Worm (Caenorhabditis elegans) whole organism, L1 larva: Measurements from ENCODE around the gene K10B3.1.

Source experiments
- Y116A8C.19 ChIP-seq: sonication (generic microtip); optimal IDR thresholded peaks from 2 replicates; lab custom pipeline; 2016; ENCODE audit warnings: missing compliant biosample characterization, missing genetic modification characterization, borderline replicate concordance
- alr-1 ChIP-seq: fragments of 200-800 bp; sonication (Bioruptor generic); optimal IDR thresholded peaks from 2 replicates; lab custom pipeline; 2018; ENCODE audit warnings: borderline replicate concordance, mild to moderate bottlenecking, missing genetic modification characterization, missing compliant biosample characterization
- ama-1 ChIP-seq: fragments of 150-350 bp; optimal IDR thresholded peaks from 2 replicates; lab custom pipeline; 2014
- blmp-1 ChIP-seq: fragments of 150-350 bp; optimal IDR thresholded peaks from 2 replicates; lab custom pipeline; 2014; ENCODE audit warnings: missing biosample characterization, missing genetic modification characterization
- ceh-8 ChIP-seq: fragments of 200-800 bp; sonication (Bioruptor generic); optimal IDR thresholded peaks from 2 replicates; lab custom pipeline; 2018; ENCODE audit warnings: mild to moderate bottlenecking, missing genetic modification characterization, moderate library complexity, missing compliant biosample characterization
- ceh-82 ChIP-seq, 3 experiments: fragments of 150-350 bp in 1 of 3; sonication (generic microtip) in 2 of 3; optimal IDR thresholded peaks; 2 replicates each; lab custom pipeline; 2014 to 2017; ENCODE audit warnings: missing biosample characterization in 3 of 3, missing genetic modification characterization in 3 of 3
- ces-1 ChIP-seq: fragments of 150-350 bp; optimal IDR thresholded peaks from 2 replicates; lab custom pipeline; 2014; ENCODE audit warnings: missing biosample characterization, missing genetic modification reagents, missing genetic modification characterization
- dpl-1 ChIP-seq, 3 experiments: fragments of 150-350 bp in 2 of 3; sonication (generic microtip) in 1 of 3; optimal IDR thresholded peaks; 2 replicates each; lab custom pipeline; 2014 to 2017; ENCODE audit warnings: missing biosample characterization in 3 of 3, missing genetic modification characterization in 3 of 3, missing genetic modification reagents in 3 of 3
- dsc-1 ChIP-seq: sonication (generic microtip); optimal IDR thresholded peaks from 2 replicates; lab custom pipeline; 2016; ENCODE audit warnings: mild to moderate bottlenecking, missing genetic modification characterization, missing compliant biosample characterization
- efl-1 ChIP-seq, 4 experiments: fragments of 150-350 bp; optimal IDR thresholded peaks in 3 of 4; peaks in 1 of 4; 1 replicate in 1 of 4; 2 replicates in 3 of 4; lab custom pipeline; 2014; ENCODE audit warnings: missing biosample characterization in 2 of 4, missing genetic modification characterization in 2 of 4, missing genetic modification reagents in 2 of 4
- egl-13 ChIP-seq: sonication (generic microtip); optimal IDR thresholded peaks from 2 replicates; lab custom pipeline; 2016; ENCODE audit warnings: missing genotype, missing genetic modification reagents, missing genetic modification characterization, missing compliant biosample characterization
- elt-3 ChIP-seq, 6 experiments: fragments of 150-350 bp in 1 of 6; sonication (generic microtip); optimal IDR thresholded peaks; 2 replicates each; lab custom pipeline; 2017 to 2018; ENCODE audit warnings: missing biosample characterization in 6 of 6, missing genetic modification characterization in 6 of 6, inconsistent platforms in 1 of 6
- fkh-8 ChIP-seq: sonication (generic microtip); optimal IDR thresholded peaks from 2 replicates; lab custom pipeline; 2016; ENCODE audit warnings: mild to moderate bottlenecking, missing genetic modification characterization, missing compliant biosample characterization
- fos-1 ChIP-seq: fragments of 150-350 bp; optimal IDR thresholded peaks from 2 replicates; lab custom pipeline; 2014; ENCODE audit warnings: missing biosample characterization, missing genetic modification characterization
- hlh-17 ChIP-seq: fragments of 200-800 bp; sonication (Bioruptor generic); optimal IDR thresholded peaks from 2 replicates; lab custom pipeline; 2018; ENCODE audit warnings: missing genetic modification characterization, mild to moderate bottlenecking, missing compliant biosample characterization, moderate library complexity, borderline replicate concordance
- hlh-4 ChIP-seq: sonication (generic microtip); optimal IDR thresholded peaks from 2 replicates; lab custom pipeline; 2016; ENCODE audit warnings: mild to moderate bottlenecking, missing genetic modification characterization, missing compliant biosample characterization
- hpl-2 ChIP-seq: fragments of 150-350 bp; optimal IDR thresholded peaks from 2 replicates; lab custom pipeline; 2014; ENCODE audit warnings: missing biosample characterization, missing genetic modification reagents, missing genetic modification characterization
- irx-1 ChIP-seq: sonication (generic microtip); optimal IDR thresholded peaks from 2 replicates; lab custom pipeline; 2016; ENCODE audit warnings: missing genetic modification characterization, missing compliant biosample characterization
- isw-1 ChIP-seq: fragments of 200-800 bp; sonication (Bioruptor generic); IDR thresholded peaks from 2 replicates; pipeline ENCODE4 v1.3.6; 2022; ENCODE audit warnings: missing genetic modification characterization, missing compliant biosample characterization
- lin-14 ChIP-seq: fragments of 200-800 bp; sonication (Bioruptor generic); optimal IDR thresholded peaks from 2 replicates; lab custom pipeline; 2018; ENCODE audit warnings: mild to moderate bottlenecking, missing genetic modification characterization, moderate library complexity, missing compliant biosample characterization
- lin-15B ChIP-seq: fragments of 150-350 bp; sonication (generic microtip); optimal IDR thresholded peaks from 3 replicates; lab custom pipeline; 2014; ENCODE audit warnings: missing biosample characterization, missing genetic modification characterization
- lin-35 ChIP-seq, 2 experiments: fragments of 150-350 bp; optimal IDR thresholded peaks; 2 replicates each; lab custom pipeline; 2014; ENCODE audit warnings: missing biosample characterization in 2 of 2, missing genetic modification characterization in 2 of 2, missing genetic modification reagents in 2 of 2
- lin-39 ChIP-seq: fragments of 150-350 bp; optimal IDR thresholded peaks from 2 replicates; lab custom pipeline; 2014; ENCODE audit warnings: missing biosample characterization, missing genetic modification reagents, missing genetic modification characterization
- lir-3 ChIP-seq: sonication (generic microtip); optimal IDR thresholded peaks from 2 replicates; lab custom pipeline; 2016; ENCODE audit warnings: mild to moderate bottlenecking, missing genetic modification characterization, moderate library complexity, missing compliant biosample characterization; ENCODE audit not compliant: poor library complexity
- mab-9 ChIP-seq: fragments of 200-800 bp; sonication (Bioruptor generic); IDR thresholded peaks from 2 replicates; pipeline ENCODE4 v1.3.6; 2022; ENCODE audit warnings: missing genetic modification reagents, missing genetic modification characterization, missing compliant biosample characterization
- nhr-12 ChIP-seq: sonication (generic microtip); optimal IDR thresholded peaks from 2 replicates; lab custom pipeline; 2017; ENCODE audit warnings: missing biosample characterization, missing genetic modification characterization
- nhr-19 ChIP-seq: fragments of 200-800 bp; sonication (Bioruptor generic); conservative IDR thresholded peaks from 2 replicates; pipeline ENCODE4 v1.3.6; 2022; ENCODE audit warnings: missing genetic modification characterization, missing compliant biosample characterization
- nhr-47 ChIP-seq: sonication (generic microtip); optimal IDR thresholded peaks from 2 replicates; lab custom pipeline; 2016; ENCODE audit warnings: mild to moderate bottlenecking, missing genetic modification characterization, moderate library complexity, missing compliant biosample characterization
- nhr-76 ChIP-seq: sonication (generic microtip); optimal IDR thresholded peaks from 2 replicates; lab custom pipeline; 2017; ENCODE audit warnings: missing biosample characterization, missing genetic modification characterization
- nhr-85 ChIP-seq: sonication (generic microtip); peaks from one replicate; lab custom pipeline; 2016; ENCODE audit warnings: missing genetic modification characterization, inconsistent platforms, missing compliant biosample characterization
- nhr-90 ChIP-seq: sonication (generic microtip); optimal IDR thresholded peaks from 2 replicates; lab custom pipeline; 2016; ENCODE audit warnings: mild to moderate bottlenecking, missing genetic modification characterization, missing compliant biosample characterization; ENCODE audit not compliant: poor library complexity
- pqm-1 ChIP-seq: sonication (generic microtip); optimal IDR thresholded peaks from 3 replicates; lab custom pipeline; 2017; ENCODE audit warnings: missing biosample characterization, missing genetic modification characterization
- rnt-1 ChIP-seq: sonication (generic microtip); optimal IDR thresholded peaks from 2 replicates; lab custom pipeline; 2016; ENCODE audit warnings: mild to moderate bottlenecking, missing genetic modification characterization, moderate library complexity, missing compliant biosample characterization
- snpc-4 ChIP-seq: fragments of 150-350 bp; optimal IDR thresholded peaks from 2 replicates; lab custom pipeline; 2014; ENCODE audit warnings: missing biosample characterization, missing genetic modification characterization
- tbx-2 ChIP-seq: sonication (generic microtip); optimal IDR thresholded peaks from 2 replicates; lab custom pipeline; 2016; ENCODE audit warnings: missing genetic modification characterization, missing compliant biosample characterization
- tlp-1 ChIP-seq: fragments of 150-350 bp; optimal IDR thresholded peaks from 2 replicates; lab custom pipeline; 2014; ENCODE audit warnings: missing biosample characterization, missing genetic modification characterization
- unc-130 ChIP-seq: fragments of 150-350 bp; optimal IDR thresholded peaks from 2 replicates; lab custom pipeline; 2017; ENCODE audit warnings: missing biosample characterization, missing genetic modification characterization, inconsistent platforms
- unc-62 ChIP-seq: fragments of 150-350 bp; optimal IDR thresholded peaks from 2 replicates; lab custom pipeline; 2014; ENCODE audit warnings: missing biosample characterization, missing genetic modification reagents, missing genetic modification characterization
- unc-86 ChIP-seq: sonication (generic microtip); optimal IDR thresholded peaks from 2 replicates; lab custom pipeline; 2016; ENCODE audit warnings: missing genetic modification characterization, missing compliant biosample characterization
- unc-98 ChIP-seq: fragments of 200-800 bp; sonication (Bioruptor generic); IDR thresholded peaks from 2 replicates; pipeline ENCODE4 v1.3.6; 2022; ENCODE audit warnings: missing genetic modification characterization, missing compliant biosample characterization
- zip-4 ChIP-seq: fragments of 200-800 bp; sonication (Bioruptor generic); optimal IDR thresholded peaks from 2 replicates; lab custom pipeline; 2018; ENCODE audit warnings: mild to moderate bottlenecking, missing genetic modification characterization, moderate library complexity, missing compliant biosample characterization
- ztf-4 ChIP-seq: fragments of 150-350 bp; optimal IDR thresholded peaks from 2 replicates; lab custom pipeline; 2014; ENCODE audit warnings: missing biosample characterization, missing genetic modification characterization

K10B3.1 gene

ce11 chrX:3135186-3135585 lies at the start of gene K10B3.1:
TSS of gene K10B3.1 (plus strand) at chrX:3135486.
- TF ChIP-seq nhr-85, result peak; percentile 14
- TF ChIP-seq unc-86 (tag; lab: Kevin White, UChicago), result no peak
- TF ChIP-seq hlh-4, result no peak
- TF ChIP-seq tbx-2, result no peak
- no peak for TF ChIP-seq ceh-82 (tag; optimal IDR thresholded peaks at IDR 0.05; lab: Kevin White, UChicago)
- TF ChIP-seq blmp-1 (tag; lab: Kevin White, UChicago), result peak; percentile 32

- no peak for TF ChIP-seq fkh-8 (tag; lab: Kevin White, UChicago)
- TF ChIP-seq ztf-4 (tag; lab: Kevin White, UChicago), result no peak
- TF ChIP-seq unc-130 (tag; lab: Kevin White, UChicago), result no peak
- no peak for TF ChIP-seq nhr-76 (tag; lab: Kevin White, UChicago)
- TF ChIP-seq mab-9 (GFP tag; lab: Robert Waterston, UW), result no peak
- no peak for TF ChIP-seq tlp-1 (tag; lab: Kevin White, UChicago)
- no peak for TF ChIP-seq ama-1 (lab: Kevin White, UChicago)
These were observed 48.0 kb upstream of the K10B3.1 start, which contains the start of gene F52E4.5 for ce11 chrX:3087245-3087644. TSS of gene F52E4.5 (minus strand) at chrX:3087345.

- TF ChIP-seq efl-1 (optimal IDR thresholded peaks at IDR 0.05; lab: Kevin White, UChicago) (no peak), efl-1 (GFP tag; optimal IDR thresholded peaks at IDR 0.05 in 1 of 2; lab: Kevin White, UChicago) (peak in 1 of 2 experiments; percentile 60), hpl-2 (no peak), nhr-47 (tag; lab: Kevin White, UChicago) (no peak)
These were observed 47.6 kb upstream of the K10B3.1 start for ce11 chrX:3087647-3088046.

- TF ChIP-seq dpl-1 (GFP tag; optimal IDR thresholded peaks at IDR 0.05; lab: Kevin White, UChicago) (peak in 1 of 3 experiments; percentile 10), isw-1 (no peak), efl-1 (optimal IDR thresholded peaks at IDR 0.05; lab: Kevin White, UChicago) (no peak), efl-1 (GFP tag; optimal IDR thresholded peaks at IDR 0.05 in 1 of 2; lab: Kevin White, UChicago) (peak in 1 of 2 experiments; percentile 91), unc-98 (GFP tag; lab: Robert Waterston, UW) (no peak), nhr-19 (GFP tag; lab: Robert Waterston, UW) (no peak), blmp-1 (tag; lab: Kevin White, UChicago) (peak; percentile 54)
- TF ChIP-seq, all 84 proteins: peak for 3
These were observed 45.9 kb upstream of the K10B3.1 start, which contains the start of gene pccb-1 for ce11 chrX:3089423-3089822. TSS of gene pccb-1 (plus strand) at chrX:3089549.

ce11 chrX:3089894-3090414 lies 45.3 kb upstream of the K10B3.1 start:
- TF ChIP-seq zip-4 (GFP tag; lab: Kevin White, UChicago) (no peak), pqm-1 (tag; lab: Kevin White, UChicago) (peak; percentile 25), blmp-1 (tag; lab: Kevin White, UChicago) (peak; percentile 14), hpl-2 (no peak), fos-1 (tag; lab: Kevin White, UChicago) (no peak), lin-14 (GFP tag; lab: Kevin White, UChicago) (peak; percentile 90), egl-13 (tag; lab: Kevin White, UChicago) (no peak), hlh-17 (GFP tag; lab: Kevin White, UChicago) (no peak), unc-62 (GFP tag; lab: Kevin White, UChicago) (no peak), elt-3 (tag; optimal IDR thresholded peaks at IDR 0.05; lab: Kevin White, UChicago) (peak in 5 of 6 experiments; percentile 25 to 72 (median 42)), nhr-12 (tag; lab: Kevin White, UChicago) (no peak), lin-15B (tag; lab: Kevin White, UChicago) (no peak), lin-39 (tag; lab: Kevin White, UChicago) (no peak), alr-1 (tag; lab: Kevin White, UChicago) (no peak), snpc-4 (no peak), Y116A8C.19 (no peak), tbx-2 (peak; percentile 54), nhr-90 (tag; lab: Kevin White, UChicago) (peak; percentile 35), ceh-8 (no peak), lir-3 (tag; lab: Kevin White, UChicago) (peak; percentile 22), nhr-19 (GFP tag; lab: Robert Waterston, UW) (peak; percentile 51; the same call in 1 of the 2 replicates), tlp-1 (tag; lab: Kevin White, UChicago) (no peak), irx-1 (no peak), rnt-1 (peak; percentile 59), ces-1 (no peak), lin-35 (GFP tag; optimal IDR thresholded peaks at IDR 0.05; lab: Kevin White, UChicago) (peak in 1 of 2 experiments; percentile 52), unc-130 (tag; lab: Kevin White, UChicago) (peak; percentile 38), dsc-1 (peak; percentile 35)
